Worm (Caenorhabditis elegans) whole organism, dauer: ENCODE data around the gene T25B6.3.

Experiments
- unc-62 ChIP-seq: sonication (generic microtip); optimal IDR thresholded peaks from 2 replicates; lab custom pipeline; 2017; ENCODE audit warnings: missing biosample characterization, missing genetic modification reagents, missing genetic modification characterization

Gene T25B6.3

DNA sequence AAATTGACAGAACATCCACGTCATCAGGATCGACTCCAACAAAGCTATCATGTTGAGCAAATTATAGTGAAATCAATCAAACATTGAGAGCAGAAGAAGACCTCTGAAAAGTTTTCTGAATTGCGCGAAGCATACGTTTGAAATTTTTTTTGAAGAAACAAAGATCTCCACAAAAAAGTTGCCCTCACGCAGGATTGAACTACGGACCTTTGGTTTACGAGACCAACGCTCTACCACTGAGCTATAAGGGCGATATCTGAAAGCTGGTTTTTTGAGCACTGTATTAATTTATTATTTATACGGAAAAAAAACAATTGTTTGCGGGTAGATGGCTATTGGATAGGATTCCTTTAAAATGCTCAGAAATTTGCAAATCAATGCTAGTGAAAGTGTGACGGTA, 1.9 kb upstream of the T25B6.3 start:
- TF ChIP-seq unc-62 (GFP tag; lab: Kevin White, UChicago) = no peak

DNA sequence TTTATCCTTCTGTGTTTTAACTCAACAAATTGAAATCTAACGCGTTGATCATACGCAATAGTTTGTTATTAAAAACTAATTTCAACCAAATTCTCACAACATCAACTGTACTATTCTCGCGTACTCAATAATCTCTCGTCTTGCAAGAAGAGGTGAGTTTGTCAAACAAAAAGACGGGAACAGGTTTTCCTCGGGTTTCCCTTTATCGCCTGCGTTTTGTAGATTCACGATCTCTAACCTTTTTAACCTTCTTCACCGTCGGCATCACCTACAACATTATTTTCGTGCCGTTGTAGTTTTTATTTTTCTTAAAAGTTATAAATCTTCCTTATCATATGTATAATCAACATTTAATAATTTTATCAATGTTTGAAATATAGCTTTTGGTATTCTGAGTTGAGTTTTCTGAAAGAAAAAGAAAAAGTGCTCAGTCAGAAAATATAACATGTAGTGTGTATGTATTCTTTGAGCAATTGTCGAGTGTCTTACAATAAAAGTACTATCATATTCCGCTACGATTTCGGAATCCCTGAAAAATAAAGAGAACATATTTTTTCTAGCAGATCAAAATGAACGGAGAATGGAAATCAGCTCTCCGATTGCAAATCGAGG, 1.6 kb downstream of the T25B6.3 start, which contains the start of gene snf-12:
Gene snf-12 (plus strand): TSS at position 562 of the 612 bp plus-strand sequence.
- TF ChIP-seq unc-62 (GFP tag; lab: Kevin White, UChicago) = no peak

DNA sequence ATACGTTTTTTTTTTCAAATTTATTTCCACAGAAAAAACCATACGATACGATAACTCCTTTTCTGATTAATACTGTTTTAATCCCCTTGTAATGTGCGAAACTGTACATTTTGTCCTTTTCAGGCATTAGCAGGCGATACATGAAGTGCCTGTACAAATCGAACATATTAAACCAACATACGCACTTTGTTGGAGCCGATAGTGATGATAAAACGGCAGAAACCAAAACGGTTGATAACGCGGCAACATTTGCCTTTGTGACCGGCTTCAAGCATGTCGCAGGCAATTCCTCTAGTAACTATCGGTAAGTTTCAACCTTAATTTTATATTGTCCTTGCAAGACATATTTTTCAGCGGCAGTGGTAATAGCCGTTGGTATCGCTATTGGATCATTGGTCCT, 6.9 kb downstream of the T25B6.3 start, which contains the start of gene nep-22:
Gene nep-22 (plus strand): TSS at position 245 of the 400 bp plus-strand sequence.
- TF ChIP-seq unc-62 (GFP tag; lab: Kevin White, UChicago) = no peak

DNA sequence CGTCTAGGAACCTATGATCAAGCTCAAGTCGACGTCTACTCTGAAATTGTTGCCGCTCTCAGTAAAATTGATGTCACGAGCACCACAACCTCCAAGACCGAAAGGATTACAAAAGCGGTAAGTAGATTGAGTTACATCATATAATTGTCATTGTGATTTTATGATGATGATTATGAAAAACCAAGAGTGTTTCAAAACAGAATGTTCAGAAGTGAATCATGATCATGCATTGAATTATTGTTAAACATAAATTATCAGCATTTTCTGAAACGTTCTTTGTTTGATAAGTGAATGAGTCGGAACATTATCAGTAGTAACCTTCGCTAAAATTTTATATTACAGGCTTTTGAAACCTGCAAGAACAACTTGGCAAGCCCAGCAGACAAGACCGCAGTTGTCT, 7.7 kb downstream of the T25B6.3 start:
- no peak for TF ChIP-seq unc-62 (GFP tag; lab: Kevin White, UChicago)

DNA sequence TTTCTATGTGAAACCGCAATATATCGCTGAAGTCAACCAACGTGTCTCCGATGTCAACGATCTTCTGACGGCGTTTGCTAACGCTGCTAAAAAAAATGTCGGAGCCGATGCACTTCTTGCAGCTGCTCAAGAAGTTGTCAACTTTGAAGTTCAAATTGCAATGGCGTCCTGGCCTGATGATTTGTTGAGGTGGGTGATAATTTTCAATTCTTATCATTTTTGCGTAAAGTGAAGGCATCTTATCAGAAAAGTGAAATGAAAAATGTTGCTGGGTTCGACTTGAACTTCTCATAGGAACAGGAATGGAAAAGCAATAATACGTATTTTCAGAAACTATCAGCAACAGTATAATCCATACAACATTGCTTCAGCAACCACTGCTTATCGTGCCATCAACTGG, 8.8 kb downstream of the T25B6.3 start:
- TF ChIP-seq unc-62 (GFP tag; lab: Kevin White, UChicago) = no peak

DNA sequence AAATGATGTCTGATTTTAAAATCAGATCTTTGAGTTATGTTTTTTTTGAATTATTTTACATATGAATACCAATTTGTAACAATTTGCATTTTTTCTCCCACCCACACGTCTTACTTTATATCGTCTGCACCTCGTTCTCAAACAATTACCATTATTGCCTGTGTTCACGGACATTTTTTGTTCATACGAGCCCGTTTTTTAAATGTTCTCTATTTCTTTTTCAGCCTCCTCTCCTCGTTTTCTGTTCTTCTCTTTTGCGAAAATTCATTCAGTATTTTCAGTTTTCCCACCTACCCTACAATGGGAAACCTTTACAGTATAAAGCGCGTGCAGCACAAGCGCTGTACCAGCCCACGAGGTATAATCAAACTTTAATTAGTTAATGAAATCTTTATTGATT, 18.5 kb downstream of the T25B6.3 start, which contains the start of gene prdm-14:
Gene prdm-14 (plus strand): TSS at position 301 of the 400 bp plus-strand sequence.
- no peak for TF ChIP-seq unc-62 (GFP tag; lab: Kevin White, UChicago)

DNA sequence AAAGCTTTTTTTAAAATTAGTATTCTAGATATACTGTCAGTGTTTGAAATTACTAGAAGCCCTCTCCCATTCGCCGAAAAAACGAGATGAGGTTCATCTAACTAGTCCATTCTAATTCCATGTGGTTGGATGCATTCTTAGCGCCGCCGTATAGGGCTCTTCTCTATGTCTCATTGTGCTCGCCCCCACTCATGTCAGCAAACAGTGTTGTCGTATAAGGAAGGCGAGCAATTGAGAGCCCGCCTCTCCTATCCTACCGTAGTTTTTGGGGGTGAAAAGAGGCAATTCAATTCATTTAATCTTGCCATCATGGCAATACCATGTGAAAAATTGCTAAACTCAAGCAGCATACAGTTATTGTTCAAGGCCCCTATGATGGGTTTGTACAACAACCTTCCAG, 21.3 kb downstream of the T25B6.3 start, which contains the start of gene F47E1.20:
Gene F47E1.20 (plus strand): TSS at position 301 of the 400 bp plus-strand sequence.
- TF ChIP-seq unc-62 (GFP tag; lab: Kevin White, UChicago) = no peak

DNA sequence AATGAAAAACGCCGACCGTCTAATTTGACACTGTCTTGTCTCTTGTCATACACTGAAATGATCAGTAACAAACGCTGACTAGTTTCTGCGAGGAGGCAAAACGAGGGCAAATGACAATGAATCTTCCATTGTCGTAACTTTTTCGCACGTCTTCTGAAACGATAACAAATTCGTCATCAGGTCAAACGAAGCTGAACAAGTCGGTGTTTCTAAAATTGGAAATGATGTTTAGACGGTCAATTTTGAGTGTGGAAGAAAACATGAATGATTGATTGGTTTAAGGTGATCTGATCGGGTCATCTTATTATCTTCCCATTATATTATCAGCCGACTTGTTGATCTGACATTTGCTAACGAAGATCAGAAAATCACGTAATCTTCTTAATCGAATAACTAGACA, 26.0 kb downstream of the T25B6.3 start:
- TF ChIP-seq unc-62 (GFP tag; lab: Kevin White, UChicago) = no peak

DNA sequence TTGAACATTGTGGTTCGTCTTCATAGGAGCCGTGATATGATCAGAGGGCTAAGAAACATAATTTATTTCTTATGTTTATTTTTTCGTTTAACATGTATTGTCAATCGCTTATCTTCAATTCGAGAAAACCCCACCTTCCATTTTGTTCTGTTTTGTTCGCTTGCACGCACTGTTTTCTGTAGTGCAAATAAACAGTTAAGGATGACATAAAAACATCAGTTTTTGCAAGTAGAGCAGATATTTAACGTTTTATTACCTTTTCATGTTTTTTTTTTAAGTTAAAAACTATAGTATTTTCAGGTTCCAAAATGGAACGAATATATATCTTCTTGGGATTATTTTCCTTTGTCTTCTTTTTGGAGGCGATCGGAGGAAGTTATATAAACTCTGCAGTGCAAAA, 29.9 kb downstream of the T25B6.3 start, which contains the start of gene F47E1.2:
Gene F47E1.2 (plus strand): TSS at position 301 of the 400 bp plus-strand sequence.
- no peak for TF ChIP-seq unc-62 (GFP tag; lab: Kevin White, UChicago)

DNA sequence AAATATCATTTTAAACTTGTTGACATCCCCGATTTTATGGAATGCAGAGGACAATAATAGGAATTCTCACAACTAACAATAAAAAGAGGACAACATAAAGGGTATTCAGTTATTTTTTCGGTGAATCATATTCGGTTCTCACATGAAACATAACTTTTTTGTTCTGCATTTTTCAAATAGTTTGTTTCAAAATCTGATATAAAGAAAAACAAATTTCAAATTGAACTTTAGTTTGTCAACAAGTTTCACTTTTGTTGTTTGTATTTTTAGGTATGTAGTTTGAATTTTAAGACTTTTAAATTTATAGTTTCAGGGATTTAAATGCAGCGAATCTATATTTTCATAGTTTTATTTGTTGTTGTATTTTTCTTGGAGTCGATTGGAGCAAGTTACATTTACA, 35.1 kb downstream of the T25B6.3 start, which contains the start of gene F47E1.4:
Gene F47E1.4 (plus strand): TSS at position 301 of the 400 bp plus-strand sequence.
- TF ChIP-seq unc-62 (GFP tag; lab: Kevin White, UChicago) = no peak

DNA sequence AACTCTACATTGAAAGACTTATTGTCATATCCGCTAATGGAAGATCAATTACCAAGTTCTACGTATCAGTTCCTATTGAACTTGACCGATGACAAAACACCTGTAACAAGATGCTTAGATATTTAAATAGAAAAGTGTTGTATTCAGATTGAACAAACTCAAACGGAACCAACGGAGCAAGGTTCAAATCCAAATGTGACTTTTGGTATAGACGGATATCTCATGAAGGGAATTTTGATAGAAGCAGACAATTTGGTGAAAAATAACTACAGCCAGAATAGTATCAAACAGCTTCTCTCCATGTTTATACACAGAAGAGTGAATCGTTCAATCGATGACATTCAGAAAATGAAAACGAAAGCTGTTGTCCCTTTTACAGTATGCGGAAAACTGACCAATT, 36.0 kb downstream of the T25B6.3 start:
- TF ChIP-seq unc-62 (GFP tag; lab: Kevin White, UChicago) = no peak

DNA sequence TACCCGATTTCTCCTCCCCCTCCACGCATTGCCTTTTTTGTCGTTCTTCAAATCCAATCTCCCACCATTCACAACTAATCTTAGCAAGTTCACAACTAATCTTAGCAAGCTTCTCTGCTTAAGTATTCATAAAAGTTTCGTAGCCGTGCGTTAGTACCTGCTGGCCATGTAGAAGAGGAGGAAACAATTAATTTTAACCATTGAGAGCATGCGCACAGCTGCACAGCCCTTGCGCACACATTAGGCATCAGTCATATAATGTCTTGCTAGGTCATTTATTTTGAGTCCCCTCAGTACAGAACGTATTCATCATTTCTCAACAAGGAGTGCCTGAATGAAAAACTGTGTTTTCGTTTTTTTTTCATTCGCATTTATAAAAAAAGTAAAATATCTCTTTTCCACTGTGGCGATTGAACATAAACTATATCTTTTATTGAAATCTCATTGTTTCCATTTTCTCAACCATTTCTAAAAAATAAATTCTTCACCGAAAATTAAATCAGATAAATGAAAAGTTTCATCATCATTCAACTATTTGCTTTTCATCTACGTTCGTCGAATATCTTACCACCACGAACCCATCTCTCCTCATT, 39.9 kb downstream of the T25B6.3 start:
- TF ChIP-seq unc-62 (GFP tag; lab: Kevin White, UChicago) = no peak

DNA sequence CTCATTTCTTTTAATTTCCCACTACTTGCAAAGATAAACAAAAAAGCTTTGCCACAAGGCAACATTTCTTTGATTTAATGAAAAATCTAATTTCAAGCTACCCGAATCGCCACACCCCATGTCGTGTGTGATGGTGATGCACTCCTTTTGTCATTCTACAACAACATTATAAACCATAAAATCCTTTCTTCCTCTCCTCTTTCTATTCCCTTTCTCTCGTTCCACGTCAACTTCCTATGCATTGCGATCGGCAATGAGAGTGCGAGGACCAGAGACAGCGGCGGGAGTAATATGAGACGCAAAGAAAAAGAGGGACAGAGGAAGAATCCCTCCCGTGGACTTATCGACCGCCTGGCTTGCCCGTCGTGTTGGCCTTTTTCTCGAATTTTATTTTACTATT, 40.7 kb downstream of the T25B6.3 start:
- TF ChIP-seq unc-62 (GFP tag; lab: Kevin White, UChicago) = no peak

DNA sequence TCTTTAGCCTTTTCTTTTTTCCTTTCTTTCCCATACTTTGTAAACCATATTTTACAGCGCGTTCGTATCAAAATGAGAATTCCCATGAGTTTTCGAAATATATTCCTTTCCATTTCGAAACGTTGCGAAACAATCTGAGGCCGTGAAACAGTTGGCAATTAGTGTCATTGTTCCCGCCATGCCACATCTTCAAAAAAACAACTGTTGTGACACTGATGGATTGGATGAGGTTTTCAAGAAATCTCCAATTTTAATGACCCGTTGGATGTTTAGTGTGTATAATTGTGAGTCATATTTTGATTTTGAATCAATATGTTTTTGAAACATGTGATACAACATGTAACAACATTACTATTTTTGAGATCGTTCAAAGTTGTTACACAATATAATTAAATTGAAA, 41.7 kb downstream of the T25B6.3 start:
- TF ChIP-seq unc-62 (GFP tag; lab: Kevin White, UChicago) = no peak

DNA sequence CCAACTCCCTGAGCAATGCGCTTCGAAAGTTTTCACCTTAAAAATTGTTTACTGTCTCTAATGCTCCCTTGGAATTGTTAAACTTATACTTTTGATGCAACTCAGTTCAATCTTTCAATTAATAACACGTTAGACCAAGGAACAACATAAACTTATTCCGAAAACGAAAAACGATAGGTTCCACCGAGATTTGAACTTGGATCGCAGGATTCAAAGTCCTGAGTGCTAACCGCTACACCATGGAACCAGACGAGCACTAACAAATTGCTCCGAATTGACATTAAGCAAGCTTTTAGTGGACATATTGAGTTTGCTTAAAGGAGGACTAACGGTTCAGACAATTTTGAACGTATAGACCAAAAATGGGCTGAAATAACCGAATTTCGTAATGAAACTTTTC, 47.1 kb downstream of the T25B6.3 start:
- no peak for TF ChIP-seq unc-62 (GFP tag; lab: Kevin White, UChicago)

DNA sequence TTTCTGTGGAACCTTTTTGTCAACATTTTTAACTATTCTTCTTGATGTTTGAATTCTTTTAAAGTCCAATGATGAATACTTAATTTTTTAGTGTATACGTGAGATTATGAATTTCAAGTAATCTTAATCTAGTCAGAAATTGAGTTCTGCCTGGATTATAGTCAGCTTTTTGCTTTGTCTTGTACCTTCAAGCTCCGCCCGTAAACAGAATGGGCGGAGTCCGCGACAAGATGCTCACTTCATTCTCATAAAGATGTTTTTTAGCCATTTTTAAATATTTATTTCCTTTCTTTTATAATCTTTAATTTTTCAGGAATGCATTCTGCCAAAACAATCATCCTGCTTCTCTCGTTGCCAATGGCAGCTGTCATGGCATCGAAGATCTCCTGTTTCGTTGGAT, 49.5 kb downstream of the T25B6.3 start, which contains the start of gene F47E1.1:
Gene F47E1.1 (plus strand): TSS at position 301 of the 400 bp plus-strand sequence.
- TF ChIP-seq unc-62 (GFP tag; lab: Kevin White, UChicago) = no peak
